Fruit fly (Drosophila melanogaster) whole organism, adult: ENCODE results near the gene CG13716.

Experiments
- CG11617 ChIP-seq: fragments of 200-800 bp; sonication (Bioruptor generic); optimal IDR thresholded peaks from 2 replicates; lab custom pipeline; 2017; ENCODE audit warnings: mild to moderate bottlenecking, missing biosample characterization, missing genetic modification reagents, missing genetic modification characterization
- CG12768 ChIP-seq: fragments of 200-800 bp; sonication (Bioruptor generic); optimal IDR thresholded peaks from 2 replicates; lab custom pipeline; 2017; ENCODE audit warnings: missing biosample characterization, missing genetic modification characterization, mild to moderate bottlenecking, moderate library complexity, missing genetic modification reagents
- CG14711 ChIP-seq: fragments of 200-800 bp; sonication (Bioruptor generic); optimal IDR thresholded peaks from 2 replicates; lab custom pipeline; 2018; ENCODE audit warnings: missing biosample characterization, mild to moderate bottlenecking, missing genetic modification characterization, moderate library complexity
- CG1620 ChIP-seq: fragments of 200-800 bp; sonication (Bioruptor generic); optimal IDR thresholded peaks from 2 replicates; lab custom pipeline; 2016; ENCODE audit warnings: missing biosample characterization, missing genetic modification characterization
- CG33017 ChIP-seq: fragments of 200-800 bp; sonication (Bioruptor generic); optimal IDR thresholded peaks from 2 replicates; lab custom pipeline; 2018; ENCODE audit warnings: missing biosample characterization, mild to moderate bottlenecking, missing genetic modification characterization, moderate library complexity
- CG5204 ChIP-seq: fragments of 200-800 bp; sonication (Bioruptor generic); optimal IDR thresholded peaks from 2 replicates; lab custom pipeline; 2016; ENCODE audit warnings: missing biosample characterization, missing genetic modification characterization
- CG7045 ChIP-seq: fragments of 200-800 bp; sonication (Bioruptor generic); optimal IDR thresholded peaks from 2 replicates; lab custom pipeline; 2017; ENCODE audit warnings: missing biosample characterization, mild to moderate bottlenecking, missing genetic modification characterization
- CG7101 ChIP-seq: fragments of 200-800 bp; sonication (Bioruptor generic); optimal IDR thresholded peaks from 2 replicates; lab custom pipeline; 2018; ENCODE audit warnings: missing biosample characterization, mild to moderate bottlenecking, missing genetic modification characterization, moderate library complexity
- Clk ChIP-seq: fragments of 200-800 bp; sonication (Bioruptor generic); optimal IDR thresholded peaks from 2 replicates; lab custom pipeline; 2017; ENCODE audit warnings: missing biosample characterization, missing genetic modification characterization
- Crg-1 ChIP-seq: fragments of 200-800 bp; sonication (Bioruptor generic); optimal IDR thresholded peaks from 2 replicates; lab custom pipeline; 2016; ENCODE audit warnings: missing biosample characterization, missing genetic modification characterization
- Hr96 ChIP-seq: fragments of 200-800 bp; sonication (Bioruptor generic); optimal IDR thresholded peaks from 2 replicates; lab custom pipeline; 2016; ENCODE audit warnings: missing biosample characterization, missing genetic modification characterization
- Mnt ChIP-seq: fragments of 200-800 bp; sonication (Bioruptor generic); optimal IDR thresholded peaks from 2 replicates; lab custom pipeline; 2016; ENCODE audit warnings: missing biosample characterization, mild to moderate bottlenecking, missing genetic modification characterization
- bab1 ChIP-seq: fragments of 200-800 bp; sonication (Bioruptor generic); optimal IDR thresholded peaks from 3 replicates; lab custom pipeline; 2019; ENCODE audit warnings: missing biosample characterization, mild to moderate bottlenecking, missing genetic modification characterization, moderate library complexity
- cic ChIP-seq: fragments of 200-800 bp; sonication (Bioruptor generic); optimal IDR thresholded peaks from 2 replicates; lab custom pipeline; 2017; ENCODE audit warnings: missing biosample characterization, mild to moderate bottlenecking, missing genetic modification characterization, moderate library complexity
- cnc ChIP-seq, 2 experiments: fragments of >200 bp; optimal IDR thresholded peaks; 2 replicates each; lab custom pipeline; 2017
- kay ChIP-seq: fragments of 200-800 bp; sonication (Bioruptor generic); peaks from one replicate; lab custom pipeline; 2016; ENCODE audit warnings: missing biosample characterization, missing genetic modification characterization, borderline replicate concordance
- ovo ChIP-seq: fragments of 200-800 bp; sonication (Bioruptor generic); optimal IDR thresholded peaks from 2 replicates; lab custom pipeline; 2016; ENCODE audit warnings: missing biosample characterization, missing genetic modification characterization
- pad ChIP-seq: fragments of 200-800 bp; sonication (Bioruptor generic); optimal IDR thresholded peaks from 3 replicates; lab custom pipeline; 2017; ENCODE audit warnings: missing biosample characterization, missing genetic modification characterization, mild to moderate bottlenecking, moderate library complexity, missing genetic modification reagents
- tj ChIP-seq: fragments of 200-800 bp; sonication (Bioruptor generic); optimal IDR thresholded peaks from 3 replicates; lab custom pipeline; 2017; ENCODE audit warnings: missing biosample characterization, mild to moderate bottlenecking, missing genetic modification characterization, moderate library complexity
- toe ChIP-seq: fragments of 200-800 bp; sonication (Bioruptor generic); optimal IDR thresholded peaks from 2 replicates; lab custom pipeline; 2016; ENCODE audit warnings: missing biosample characterization, missing genetic modification characterization

CG13716 gene

DNA sequence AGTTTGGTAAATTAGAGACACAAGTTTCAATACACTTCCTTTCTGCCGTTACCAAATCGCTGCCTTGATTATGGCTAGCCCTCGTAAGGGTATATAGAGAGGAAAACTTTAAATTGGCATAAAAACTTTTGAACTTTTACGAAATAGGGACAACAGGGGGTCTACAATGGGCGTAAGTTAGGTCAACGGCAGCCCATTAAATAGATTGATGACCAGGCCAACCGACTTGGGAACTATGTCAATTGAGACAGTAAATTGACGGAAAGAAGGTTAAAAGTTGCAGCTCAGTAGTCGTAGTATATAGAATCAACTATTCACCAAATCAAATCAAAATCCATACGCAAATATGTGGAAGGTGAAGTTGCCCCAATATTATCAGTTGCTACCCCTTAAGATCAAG lies 13.7 kb downstream of the CG13716 start, which contains the start of gene CG32246:
TSS of gene CG32246 (plus strand) at position 301 of the 400 bp plus-strand sequence.
- TF ChIP-seq CG5204 (GFP tag; lab: Kevin White, UChicago) (no peak), Hr96 (GFP tag; lab: Kevin White, UChicago) (no peak), cnc (optimal IDR thresholded peaks at IDR 0.05; lab: Kevin White, UChicago) (no peak), CG7045 (GFP tag; lab: Kevin White, UChicago) (no peak), ovo (no peak), pad (GFP tag; lab: Kevin White, UChicago) (no peak), Crg-1 (no peak), Clk (no peak), CG14711 (no peak), toe (GFP tag; lab: Kevin White, UChicago) (no peak), CG33017 (tag; lab: Kevin White, UChicago) (no peak), cic (no peak), CG7101 (no peak), CG12768 (GFP tag; lab: Kevin White, UChicago) (no peak), kay (GFP tag; lab: Kevin White, UChicago) (no peak), Mnt (GFP tag; lab: Kevin White, UChicago) (no peak), CG11617 (GFP tag; lab: Kevin White, UChicago) (no peak)

DNA sequence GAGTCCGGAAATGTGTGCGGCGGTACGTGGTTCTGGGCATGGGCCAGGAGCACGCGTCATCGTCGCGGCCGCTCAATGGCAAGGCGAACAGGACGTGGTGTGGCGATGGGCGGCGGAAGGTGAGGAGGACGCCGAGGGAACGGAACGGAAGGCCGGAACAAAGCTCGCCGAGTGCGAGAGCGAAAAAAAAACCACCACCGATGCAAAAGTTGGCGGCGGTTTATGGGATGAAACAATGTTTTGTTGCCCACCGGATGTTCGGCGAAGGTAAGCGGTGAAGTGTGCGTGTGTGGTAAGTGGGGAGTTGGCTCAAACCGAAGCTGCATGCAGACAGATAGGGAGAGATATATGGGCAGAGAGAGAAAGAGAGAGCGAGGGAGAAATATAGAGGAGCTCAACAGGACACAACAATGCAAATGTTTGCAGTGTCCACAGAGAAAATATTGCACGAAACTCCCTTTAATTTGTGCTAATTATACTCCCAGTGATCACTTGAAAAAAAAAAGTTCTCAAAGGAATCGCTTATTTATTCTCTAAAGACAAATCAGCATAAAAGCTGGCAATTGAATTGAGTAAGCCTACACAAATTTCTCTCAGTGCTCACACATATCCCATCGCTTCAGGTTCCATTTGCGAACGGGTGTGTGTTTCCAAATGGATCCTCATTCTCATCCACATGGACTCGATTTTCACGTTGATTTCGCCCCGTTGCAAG lies 14.9 kb downstream of the CG13716 start:
- TF ChIP-seq CG33017 (tag; lab: Kevin White, UChicago) (no peak), CG11617 (GFP tag; lab: Kevin White, UChicago) (no peak), CG7101 (no peak), pad (GFP tag; lab: Kevin White, UChicago) (no peak), Hr96 (GFP tag; lab: Kevin White, UChicago) (no peak), cic (no peak), CG12768 (GFP tag; lab: Kevin White, UChicago) (no peak), tj (GFP tag; lab: Kevin White, UChicago) (no peak), bab1 (GFP tag; lab: Kevin White, UChicago) (no peak), toe (GFP tag; lab: Kevin White, UChicago) (no peak), Crg-1 (no peak), CG1620 (no peak), ovo (no peak), CG7045 (GFP tag; lab: Kevin White, UChicago) (no peak), kay (GFP tag; lab: Kevin White, UChicago) (no peak)

DNA sequence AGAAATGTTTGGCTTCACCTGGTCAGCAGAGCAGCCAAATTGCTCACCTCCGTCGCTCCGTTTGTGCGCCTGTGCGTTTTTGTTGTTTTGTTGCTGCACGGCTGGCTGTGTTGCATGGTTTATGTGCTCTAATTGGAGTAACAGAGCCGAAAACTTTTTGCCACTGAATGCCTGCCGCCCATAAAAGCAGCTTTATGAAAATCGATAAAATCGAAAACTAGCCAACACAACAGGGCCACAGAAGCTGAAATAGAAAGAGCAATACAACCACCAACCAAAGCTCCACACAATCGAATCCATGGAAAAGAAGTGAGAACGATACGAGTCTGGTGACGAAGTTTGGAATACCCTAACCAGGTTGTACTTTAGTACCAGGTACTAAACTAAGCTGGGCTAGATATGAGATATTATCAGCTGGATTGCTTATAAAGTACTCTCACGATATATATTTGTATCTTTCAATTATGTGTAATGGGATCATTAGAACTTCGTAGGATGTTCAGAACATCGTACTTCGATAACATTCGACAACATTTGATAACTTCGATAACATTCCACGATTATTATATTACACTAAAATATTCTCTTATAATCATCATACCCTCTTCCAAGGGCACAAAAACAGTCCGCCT lies 15.6 kb downstream of the CG13716 start:
- no peak for TF ChIP-seq CG7101
- TF ChIP-seq tj (GFP tag; lab: Kevin White, UChicago) = no peak
- TF ChIP-seq pad (GFP tag; lab: Kevin White, UChicago) = no peak
- no peak for TF ChIP-seq kay (GFP tag; lab: Kevin White, UChicago)
- no peak for TF ChIP-seq cic
- TF ChIP-seq Clk = no peak
- TF ChIP-seq cnc (optimal IDR thresholded peaks at IDR 0.05; lab: Kevin White, UChicago) = no peak
- no peak for TF ChIP-seq Mnt (GFP tag; lab: Kevin White, UChicago)
- TF ChIP-seq Hr96 (GFP tag; lab: Kevin White, UChicago) = no peak
- TF ChIP-seq CG33017 (tag; lab: Kevin White, UChicago) = no peak
- no peak for TF ChIP-seq ovo
- TF ChIP-seq CG14711 = no peak
- no peak for TF ChIP-seq CG11617 (GFP tag; lab: Kevin White, UChicago)

DNA sequence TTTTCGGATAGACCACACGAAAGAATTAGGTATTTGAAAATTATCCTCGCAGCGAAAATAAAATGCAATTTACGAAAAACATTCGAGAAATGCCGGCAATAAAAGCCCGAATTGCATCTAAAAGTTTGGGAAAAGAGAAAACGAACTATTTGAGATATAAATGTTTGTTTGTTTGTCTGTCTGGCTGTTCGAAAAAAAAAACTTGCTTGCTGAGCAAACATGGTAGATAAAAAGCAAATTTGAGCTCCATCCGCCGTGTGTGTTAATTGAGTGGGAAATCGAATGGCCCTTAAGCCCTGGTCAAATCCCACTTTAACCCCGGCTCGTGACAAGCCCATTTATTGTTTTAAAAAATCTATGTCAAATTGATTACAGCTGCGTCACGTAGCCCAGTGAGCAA lies 19.5 kb downstream of the CG13716 start:
- TF ChIP-seq CG12768 (GFP tag; lab: Kevin White, UChicago) = no peak
- TF ChIP-seq toe (GFP tag; lab: Kevin White, UChicago) = no peak

DNA sequence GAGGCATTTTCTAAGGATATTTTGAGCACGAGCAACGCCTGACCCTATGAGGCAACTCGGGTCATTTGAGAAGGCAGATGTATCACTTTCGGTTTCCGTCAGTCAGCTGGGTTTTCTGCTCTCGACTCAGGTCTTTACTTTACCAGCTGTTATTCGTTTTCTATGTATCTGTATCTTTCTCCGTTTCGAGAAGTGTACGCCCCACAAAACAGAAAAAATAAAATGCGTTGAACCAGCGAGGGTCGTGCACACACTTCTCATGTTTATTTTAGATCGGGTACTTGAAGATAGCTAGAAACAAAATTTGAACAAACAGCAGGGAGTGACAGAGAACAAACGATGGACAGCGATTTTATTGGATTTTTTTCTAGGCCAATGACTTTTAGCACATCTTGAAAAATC lies 20.7 kb downstream of the CG13716 start:
- no peak for TF ChIP-seq toe (GFP tag; lab: Kevin White, UChicago)
- no peak for TF ChIP-seq pad (GFP tag; lab: Kevin White, UChicago)
- no peak for TF ChIP-seq cic
- TF ChIP-seq CG5204 (GFP tag; lab: Kevin White, UChicago) = no peak
- TF ChIP-seq kay (GFP tag; lab: Kevin White, UChicago) = no peak
- TF ChIP-seq Crg-1 = no peak
- no peak for TF ChIP-seq Clk
- TF ChIP-seq tj (GFP tag; lab: Kevin White, UChicago) = no peak
- TF ChIP-seq CG12768 (GFP tag; lab: Kevin White, UChicago) = no peak
- no peak for TF ChIP-seq Mnt (GFP tag; lab: Kevin White, UChicago)
- no peak for TF ChIP-seq cnc (optimal IDR thresholded peaks at IDR 0.05; lab: Kevin White, UChicago)
- TF ChIP-seq CG1620 = no peak
- TF ChIP-seq ovo = no peak
- no peak for TF ChIP-seq bab1 (GFP tag; lab: Kevin White, UChicago)

DNA sequence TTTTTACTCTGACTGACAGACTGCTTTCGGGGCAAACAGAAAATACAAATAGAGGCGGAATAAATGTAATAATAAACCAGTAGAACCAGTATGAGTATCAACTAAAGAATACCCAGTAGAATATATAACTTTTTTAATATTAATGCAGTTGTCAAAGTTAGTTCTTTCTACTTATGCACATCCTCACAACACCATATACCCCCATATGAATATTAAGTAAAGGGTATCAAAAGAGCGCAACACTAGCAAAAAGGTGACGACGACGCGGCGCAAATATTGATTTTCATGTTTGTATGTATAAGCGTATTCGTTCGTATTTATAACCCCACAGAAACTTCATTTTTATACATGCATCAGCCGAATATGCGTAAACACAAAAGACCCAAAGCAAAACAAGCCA lies 21.5 kb downstream of the CG13716 start:
- peak; percentile 49 for TF ChIP-seq tj (GFP tag; lab: Kevin White, UChicago)
- TF ChIP-seq ovo = no peak
- TF ChIP-seq Crg-1 = no peak
- TF ChIP-seq CG12768 (GFP tag; lab: Kevin White, UChicago) = peak; percentile 76
- no peak for TF ChIP-seq CG1620
- TF ChIP-seq CG5204 (GFP tag; lab: Kevin White, UChicago) = no peak
- TF ChIP-seq cnc (optimal IDR thresholded peaks at IDR 0.05; lab: Kevin White, UChicago) = no peak
- TF ChIP-seq CG14711 = peak; percentile 78
- peak; percentile 54 for TF ChIP-seq pad (GFP tag; lab: Kevin White, UChicago)
- no peak for TF ChIP-seq toe (GFP tag; lab: Kevin White, UChicago)
- peak; percentile 53 for TF ChIP-seq kay (GFP tag; lab: Kevin White, UChicago)
- TF ChIP-seq Mnt (GFP tag; lab: Kevin White, UChicago) = peak; percentile 21
- peak; percentile 74 for TF ChIP-seq CG7101
- TF ChIP-seq bab1 (GFP tag; lab: Kevin White, UChicago) = peak; percentile 83
- peak; percentile 55 for TF ChIP-seq cic
- no peak for TF ChIP-seq Clk
- peak; percentile 40 for TF ChIP-seq CG7045 (GFP tag; lab: Kevin White, UChicago)
- TF ChIP-seq CG33017 (tag; lab: Kevin White, UChicago) = peak; percentile 75
- TF ChIP-seq CG11617 (GFP tag; lab: Kevin White, UChicago) = peak; percentile 57
